Worm (Caenorhabditis elegans): Measurements from ENCODE around the gene end-3.
"Not testable (repeated sequence)": the region's sequence is repeated elsewhere in the genome, so short reads cannot be mapped to it uniquely, and the experiment has no call there.

Gene end-3

DNA sequence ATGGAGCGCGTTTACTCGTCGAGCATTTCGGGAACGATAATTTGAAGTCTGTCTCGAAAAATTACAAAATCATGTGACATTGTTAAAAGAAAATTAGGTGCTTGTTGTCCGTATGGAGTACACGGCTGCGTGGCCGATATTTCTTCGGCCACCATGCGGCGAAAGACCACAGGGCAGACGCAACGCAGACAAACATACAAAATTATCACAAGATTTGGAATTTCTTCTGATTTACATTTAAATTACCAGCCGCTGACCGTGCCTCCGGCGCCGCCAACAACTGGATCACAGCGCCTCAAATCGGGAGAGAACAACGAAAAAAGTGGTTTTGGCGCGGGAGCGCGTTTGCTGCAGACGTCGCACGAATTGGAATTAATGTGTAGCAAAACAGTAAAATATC is 40.6 kb downstream of the end-3 start (continued):
- peak; percentile 98 for TF ChIP-seq ceh-20 (GFP tag; IDR thresholded peaks at IDR 0.05)
- peak; percentile 42 to 93 for TF ChIP-seq lsy-2 (tag; optimal IDR thresholded peaks at IDR 0.05)
- TF ChIP-seq vab-7 (GFP tag; IDR thresholded peaks at IDR 0.05), result peak; percentile 94
- peak; percentile 72 for TF ChIP-seq nhr-28 (tag; optimal IDR thresholded peaks at IDR 0.05)
- peak; percentile 55 for TF ChIP-seq nhr-25 (tag; optimal IDR thresholded peaks at IDR 0.05; ENCODE audit: borderline replicate concordance, insufficient read depth)
- peak; percentile 61 to 94 for TF ChIP-seq hif-1 (tag; optimal IDR thresholded peaks at IDR 0.05)
- peak in 1 of 2 experiments; percentile 40 for TF ChIP-seq mdl-1 (tag; optimal IDR thresholded peaks at IDR 0.05)
- TF ChIP-seq dmd-6 (GFP tag; IDR thresholded peaks at IDR 0.05), result peak; percentile 99
- TF ChIP-seq sdz-12 (GFP tag; optimal IDR thresholded peaks at IDR 0.05), result peak; percentile 85
- TF ChIP-seq jun-1 (tag; optimal IDR thresholded peaks at IDR 0.05), result peak; percentile 39
- peak; percentile 98 for TF ChIP-seq lin-38 (GFP tag; IDR thresholded peaks at IDR 0.05)
- TF ChIP-seq unc-130 (GFP tag; optimal IDR thresholded peaks at IDR 0.05), result peak; percentile 81
- peak; percentile 53 for TF ChIP-seq gei-8 (GFP tag; optimal IDR thresholded peaks at IDR 0.05)
- TF ChIP-seq hlh-11 (tag; optimal IDR thresholded peaks at IDR 0.05), result peak; percentile 95
- TF ChIP-seq spr-1 (tag; optimal IDR thresholded peaks at IDR 0.05), result peak; percentile 84
- TF ChIP-seq mxl-2 (GFP tag; conservative IDR thresholded peaks at IDR 0.05), result peak; percentile 88
- peak; percentile 69 for TF ChIP-seq zip-2 (tag; optimal IDR thresholded peaks at IDR 0.05)
- TF ChIP-seq pha-4 (GFP tag; IDR thresholded peaks at IDR 0.05), result peak; percentile 96
- TF ChIP-seq pha-4 (tag; optimal IDR thresholded peaks at IDR 0.05), result not testable (repeated sequence)
- peak; percentile 70 for TF ChIP-seq ztf-7 (tag; optimal IDR thresholded peaks at IDR 0.05)
- TF ChIP-seq mxl-3 (GFP tag; optimal IDR thresholded peaks at IDR 0.05), result peak; percentile 85
- TF ChIP-seq ces-1 (GFP tag; optimal IDR thresholded peaks at IDR 0.05), result peak; percentile 69
- TF ChIP-seq Y48G9A.11 (GFP tag; IDR thresholded peaks at IDR 0.05), result peak; percentile 92
- TF ChIP-seq saeg-2 (GFP tag; IDR thresholded peaks at IDR 0.05), result peak; percentile 95
- TF ChIP-seq nhr-76 (tag; optimal IDR thresholded peaks at IDR 0.05), result peak; percentile 65
- TF ChIP-seq dmd-9 (GFP tag; IDR thresholded peaks at IDR 0.05), result peak; percentile 99
- TF ChIP-seq nhr-102 (tag; optimal IDR thresholded peaks at IDR 0.05), result peak; percentile 95
- TF ChIP-seq nhr-42 (GFP tag; IDR thresholded peaks at IDR 0.05), result peak; percentile 97
- TF ChIP-seq zfp-3 (GFP tag; conservative IDR thresholded peaks at IDR 0.05), result peak; percentile 96
- peak; percentile 99 for TF ChIP-seq ZK337.2 (GFP tag; IDR thresholded peaks at IDR 0.05)
- peak; percentile 86 for TF ChIP-seq F44E2.7 (GFP tag; IDR thresholded peaks at IDR 0.05)
- peak; percentile 89; the same call in 1 of the 2 replicates for TF ChIP-seq Y105C5A.15 (GFP tag; IDR thresholded peaks at IDR 0.05)

ce11 chrV:14057540-14057939 is 43.0 kb downstream of the end-3 start, which contains the start of gene F58D12.3:
Gene F58D12.3 (plus strand): TSS chrV:14057840.
- TF ChIP-seq nhr-11 (tag; optimal IDR thresholded peaks at IDR 0.05) (no peak), ctbp-1 (GFP tag; IDR thresholded peaks at IDR 0.05) (no peak), set-16 (GFP tag; IDR thresholded peaks at IDR 0.05) (no peak), tag-97 (GFP tag; IDR thresholded peaks at IDR 0.05) (no peak), unc-62 (GFP tag; optimal IDR thresholded peaks at IDR 0.05 in 1 of 2) (peak in 1 of 2 experiments; percentile 32), unc-62 (tag; optimal IDR thresholded peaks at IDR 0.05) (no peak), ceh-32 (tag; optimal IDR thresholded peaks at IDR 0.05; ENCODE audit: poor library complexity) (no peak)

- TF ChIP-seq lir-3 (tag; optimal IDR thresholded peaks at IDR 0.05) (no peak), mdl-1 (tag; optimal IDR thresholded peaks at IDR 0.05) (no peak)
These were observed 49.5 kb downstream of the end-3 start for ce11 chrV:14063980-14064379.
